Fruit fly (Drosophila melanogaster) whole organism, adult: Measurements from ENCODE around the gene CG32212.
"Not testable (repeated sequence)": the region's sequence is repeated elsewhere in the genome, so short reads cannot be mapped to it uniquely, and the experiment has no call there.

ENCODE experiments used
- CG11617 ChIP-seq: fragments of 200-800 bp; sonication (Bioruptor generic); optimal IDR thresholded peaks from 2 replicates; lab custom pipeline; 2017; ENCODE audit warnings: mild to moderate bottlenecking, missing biosample characterization, missing genetic modification reagents, missing genetic modification characterization
- CG12768 ChIP-seq: fragments of 200-800 bp; sonication (Bioruptor generic); optimal IDR thresholded peaks from 2 replicates; lab custom pipeline; 2017; ENCODE audit warnings: missing biosample characterization, missing genetic modification characterization, mild to moderate bottlenecking, moderate library complexity, missing genetic modification reagents
- CG14711 ChIP-seq: fragments of 200-800 bp; sonication (Bioruptor generic); optimal IDR thresholded peaks from 2 replicates; lab custom pipeline; 2018; ENCODE audit warnings: missing biosample characterization, mild to moderate bottlenecking, missing genetic modification characterization, moderate library complexity
- CG1620 ChIP-seq: fragments of 200-800 bp; sonication (Bioruptor generic); optimal IDR thresholded peaks from 2 replicates; lab custom pipeline; 2016; ENCODE audit warnings: missing biosample characterization, missing genetic modification characterization
- CG33017 ChIP-seq: fragments of 200-800 bp; sonication (Bioruptor generic); optimal IDR thresholded peaks from 2 replicates; lab custom pipeline; 2018; ENCODE audit warnings: missing biosample characterization, mild to moderate bottlenecking, missing genetic modification characterization, moderate library complexity
- CG5204 ChIP-seq: fragments of 200-800 bp; sonication (Bioruptor generic); optimal IDR thresholded peaks from 2 replicates; lab custom pipeline; 2016; ENCODE audit warnings: missing biosample characterization, missing genetic modification characterization
- CG7045 ChIP-seq: fragments of 200-800 bp; sonication (Bioruptor generic); optimal IDR thresholded peaks from 2 replicates; lab custom pipeline; 2017; ENCODE audit warnings: missing biosample characterization, mild to moderate bottlenecking, missing genetic modification characterization
- CG7101 ChIP-seq: fragments of 200-800 bp; sonication (Bioruptor generic); optimal IDR thresholded peaks from 2 replicates; lab custom pipeline; 2018; ENCODE audit warnings: missing biosample characterization, mild to moderate bottlenecking, missing genetic modification characterization, moderate library complexity
- Clk ChIP-seq: fragments of 200-800 bp; sonication (Bioruptor generic); optimal IDR thresholded peaks from 2 replicates; lab custom pipeline; 2017; ENCODE audit warnings: missing biosample characterization, missing genetic modification characterization
- Crg-1 ChIP-seq: fragments of 200-800 bp; sonication (Bioruptor generic); optimal IDR thresholded peaks from 2 replicates; lab custom pipeline; 2016; ENCODE audit warnings: missing biosample characterization, missing genetic modification characterization
- Hr96 ChIP-seq: fragments of 200-800 bp; sonication (Bioruptor generic); optimal IDR thresholded peaks from 2 replicates; lab custom pipeline; 2016; ENCODE audit warnings: missing biosample characterization, missing genetic modification characterization
- Mnt ChIP-seq: fragments of 200-800 bp; sonication (Bioruptor generic); optimal IDR thresholded peaks from 2 replicates; lab custom pipeline; 2016; ENCODE audit warnings: missing biosample characterization, mild to moderate bottlenecking, missing genetic modification characterization
- bab1 ChIP-seq: fragments of 200-800 bp; sonication (Bioruptor generic); optimal IDR thresholded peaks from 3 replicates; lab custom pipeline; 2019; ENCODE audit warnings: missing biosample characterization, mild to moderate bottlenecking, missing genetic modification characterization, moderate library complexity
- cic ChIP-seq: fragments of 200-800 bp; sonication (Bioruptor generic); optimal IDR thresholded peaks from 2 replicates; lab custom pipeline; 2017; ENCODE audit warnings: missing biosample characterization, mild to moderate bottlenecking, missing genetic modification characterization, moderate library complexity
- cnc ChIP-seq, 2 experiments: fragments of >200 bp; optimal IDR thresholded peaks; 2 replicates each; lab custom pipeline; 2017
- kay ChIP-seq: fragments of 200-800 bp; sonication (Bioruptor generic); peaks from one replicate; lab custom pipeline; 2016; ENCODE audit warnings: missing biosample characterization, missing genetic modification characterization, borderline replicate concordance
- ovo ChIP-seq: fragments of 200-800 bp; sonication (Bioruptor generic); optimal IDR thresholded peaks from 2 replicates; lab custom pipeline; 2016; ENCODE audit warnings: missing biosample characterization, missing genetic modification characterization
- pad ChIP-seq: fragments of 200-800 bp; sonication (Bioruptor generic); optimal IDR thresholded peaks from 3 replicates; lab custom pipeline; 2017; ENCODE audit warnings: missing biosample characterization, missing genetic modification characterization, mild to moderate bottlenecking, moderate library complexity, missing genetic modification reagents
- tj ChIP-seq: fragments of 200-800 bp; sonication (Bioruptor generic); optimal IDR thresholded peaks from 3 replicates; lab custom pipeline; 2017; ENCODE audit warnings: missing biosample characterization, mild to moderate bottlenecking, missing genetic modification characterization, moderate library complexity
- toe ChIP-seq: fragments of 200-800 bp; sonication (Bioruptor generic); optimal IDR thresholded peaks from 2 replicates; lab custom pipeline; 2016; ENCODE audit warnings: missing biosample characterization, missing genetic modification characterization

Gene CG32212

dm6 chr3L:19475478-19475877 is 11.9 kb upstream of the CG32212 start, which contains the start of the genes CG18294 and CG32213:
Gene CG18294 (minus strand): TSS chr3L:19475578.
Gene CG32213 (plus strand): TSS chr3L:19475839.
- not testable (repeated sequence) for TF ChIP-seq Mnt (GFP tag; lab: Kevin White, UChicago); CG7045 (GFP tag; lab: Kevin White, UChicago); cic

dm6 chr3L:19481209-19481608 is 6.2 kb upstream of the CG32212 start:
- no peak for TF ChIP-seq cic
- TF ChIP-seq CG7101 (tag; lab: Kevin White, UChicago), result no peak
- TF ChIP-seq ovo (GFP tag; lab: Kevin White, UChicago), result no peak
- TF ChIP-seq CG1620 (GFP tag; lab: Kevin White, UChicago), result no peak
- no peak for TF ChIP-seq Clk (GFP tag; lab: Kevin White, UChicago)

- no peak for TF ChIP-seq CG7045 (GFP tag; lab: Kevin White, UChicago)
- TF ChIP-seq Crg-1 (GFP tag; lab: Kevin White, UChicago), result no peak
- TF ChIP-seq ovo (GFP tag; lab: Kevin White, UChicago), result no peak
- no peak for TF ChIP-seq CG5204 (GFP tag; lab: Kevin White, UChicago)
- no peak for TF ChIP-seq Hr96 (GFP tag; lab: Kevin White, UChicago)
- no peak for TF ChIP-seq Mnt (GFP tag; lab: Kevin White, UChicago)
- TF ChIP-seq bab1 (GFP tag; lab: Kevin White, UChicago), result no peak
- no peak for TF ChIP-seq tj (GFP tag; lab: Kevin White, UChicago)
- TF ChIP-seq kay (GFP tag; lab: Kevin White, UChicago), result no peak
- no peak for TF ChIP-seq CG14711 (tag; lab: Kevin White, UChicago)
- no peak for TF ChIP-seq CG33017 (tag; lab: Kevin White, UChicago)
- no peak for TF ChIP-seq pad (GFP tag; lab: Kevin White, UChicago)
- no peak for TF ChIP-seq CG7101 (tag; lab: Kevin White, UChicago)
- no peak for TF ChIP-seq cnc (optimal IDR thresholded peaks at IDR 0.05; lab: Kevin White, UChicago)
- no peak for TF ChIP-seq Clk (GFP tag; lab: Kevin White, UChicago)
Observed at dm6 chr3L:19482014-19482413, 5.3 kb upstream of the CG32212 start.

- TF ChIP-seq Clk (GFP tag; lab: Kevin White, UChicago), result no peak
- peak; percentile 49 for TF ChIP-seq kay (GFP tag; lab: Kevin White, UChicago)
Observed at dm6 chr3L:19483007-19483406, 4.4 kb upstream of the CG32212 start.

dm6 chr3L:19486398-19486797 is 962 bp upstream of the CG32212 start, which contains the start of gene brv1:
Gene brv1 (minus strand): TSS chr3L:19486498.
- TF ChIP-seq pad (GFP tag; lab: Kevin White, UChicago) (no peak), kay (GFP tag; lab: Kevin White, UChicago) (no peak), CG11617 (GFP tag; lab: Kevin White, UChicago) (no peak), toe (GFP tag; lab: Kevin White, UChicago) (no peak)

dm6 chr3L:19494954-19495353 is 7.6 kb downstream of the CG32212 start:
- TF ChIP-seq pad (GFP tag; lab: Kevin White, UChicago) (no peak), kay (GFP tag; lab: Kevin White, UChicago) (no peak), CG33017 (tag; lab: Kevin White, UChicago) (no peak), CG14711 (tag; lab: Kevin White, UChicago) (no peak), Hr96 (GFP tag; lab: Kevin White, UChicago) (no peak), cic (no peak), cnc (optimal IDR thresholded peaks at IDR 0.05; lab: Kevin White, UChicago) (no peak), CG5204 (GFP tag; lab: Kevin White, UChicago) (no peak), Clk (GFP tag; lab: Kevin White, UChicago) (no peak), toe (GFP tag; lab: Kevin White, UChicago) (no peak)

dm6 chr3L:19495991-19496588 is 8.7 kb downstream of the CG32212 start:
- TF ChIP-seq CG7101 (tag; lab: Kevin White, UChicago) (peak; percentile 10), cic (peak; percentile 75), CG7045 (GFP tag; lab: Kevin White, UChicago) (peak; percentile 60), CG12768 (GFP tag; lab: Kevin White, UChicago) (peak; percentile 28), CG14711 (tag; lab: Kevin White, UChicago) (peak; percentile 27), Crg-1 (GFP tag; lab: Kevin White, UChicago) (no peak), tj (GFP tag; lab: Kevin White, UChicago) (peak; percentile 96), pad (GFP tag; lab: Kevin White, UChicago) (peak; percentile 9), kay (GFP tag; lab: Kevin White, UChicago) (peak; percentile 81), CG1620 (GFP tag; lab: Kevin White, UChicago) (no peak)
